Fruit fly (Drosophila melanogaster) whole organism, prepupa: ENCODE results near the gene Hr4.

Experiments
- Blimp-1 ChIP-seq: fragments of 200-800 bp; sonication (Bioruptor generic); optimal IDR thresholded peaks from 3 replicates; lab custom pipeline; 2017; ENCODE audit warnings: missing biosample characterization, missing genetic modification characterization, mild to moderate bottlenecking, moderate library complexity, missing genetic modification reagents
- CG10669 ChIP-seq: fragments of 200-800 bp; sonication (Bioruptor generic); optimal IDR thresholded peaks from 3 replicates; lab custom pipeline; 2018; ENCODE audit warnings: missing biosample characterization, mild to moderate bottlenecking, missing genetic modification characterization, moderate library complexity
- CG34406 ChIP-seq: fragments of 200-800 bp; sonication (Bioruptor generic); optimal IDR thresholded peaks from 3 replicates; lab custom pipeline; 2016; ENCODE audit warnings: missing biosample characterization, missing genetic modification characterization
- CG8119 ChIP-seq: fragments of 200-800 bp; sonication (Bioruptor generic); IDR thresholded peaks from 3 replicates; pipeline ENCODE4 v1.3.6; 2022; ENCODE audit warnings: missing biosample characterization, missing genetic modification characterization
- CG9139 ChIP-seq: fragments of 200-800 bp; sonication (Bioruptor generic); optimal IDR thresholded peaks from 3 replicates; lab custom pipeline; 2017; ENCODE audit warnings: missing biosample characterization, mild to moderate bottlenecking, missing genetic modification characterization
- Met ChIP-seq: fragments of 200-800 bp; sonication (Bioruptor generic); optimal IDR thresholded peaks from 3 replicates; lab custom pipeline; 2016; ENCODE audit warnings: missing biosample characterization, missing genetic modification characterization
- OdsH ChIP-seq: fragments of 200-800 bp; sonication (Bioruptor generic); optimal IDR thresholded peaks from 3 replicates; lab custom pipeline; 2016; ENCODE audit warnings: missing biosample characterization, missing genetic modification characterization
- Sox102F ChIP-seq: fragments of 200-800 bp; sonication (Bioruptor generic); optimal IDR thresholded peaks from 2 replicates; lab custom pipeline; 2016; ENCODE audit warnings: missing biosample characterization, mild to moderate bottlenecking, missing genetic modification characterization
- acj6 ChIP-seq: fragments of 200-800 bp; sonication (Bioruptor generic); optimal IDR thresholded peaks from 3 replicates; lab custom pipeline; 2016; ENCODE audit warnings: missing biosample characterization, missing genetic modification characterization
- fd85E ChIP-seq: fragments of 200-800 bp; sonication (Bioruptor generic); optimal IDR thresholded peaks from 3 replicates; lab custom pipeline; 2016; ENCODE audit warnings: missing biosample characterization, missing genetic modification characterization
- net ChIP-seq: fragments of 200-800 bp; sonication (Bioruptor generic); optimal IDR thresholded peaks from 3 replicates; lab custom pipeline; 2016; ENCODE audit warnings: missing biosample characterization, missing genetic modification characterization
- spab ChIP-seq: fragments of 200-800 bp; sonication (Bioruptor generic); optimal IDR thresholded peaks from 2 replicates; lab custom pipeline; 2017; ENCODE audit warnings: missing biosample characterization, mild to moderate bottlenecking, missing genetic modification characterization, missing genetic modification reagents
- svp ChIP-seq: fragments of 200-800 bp; sonication (Bioruptor generic); peaks from one replicate; lab custom pipeline; 2016; ENCODE audit warnings: missing biosample characterization, missing genetic modification characterization
- vri ChIP-seq: fragments of 200-800 bp; sonication (Bioruptor generic); optimal IDR thresholded peaks from 3 replicates; lab custom pipeline; 2016; ENCODE audit warnings: missing biosample characterization, mild to moderate bottlenecking, missing genetic modification characterization

DNA sequence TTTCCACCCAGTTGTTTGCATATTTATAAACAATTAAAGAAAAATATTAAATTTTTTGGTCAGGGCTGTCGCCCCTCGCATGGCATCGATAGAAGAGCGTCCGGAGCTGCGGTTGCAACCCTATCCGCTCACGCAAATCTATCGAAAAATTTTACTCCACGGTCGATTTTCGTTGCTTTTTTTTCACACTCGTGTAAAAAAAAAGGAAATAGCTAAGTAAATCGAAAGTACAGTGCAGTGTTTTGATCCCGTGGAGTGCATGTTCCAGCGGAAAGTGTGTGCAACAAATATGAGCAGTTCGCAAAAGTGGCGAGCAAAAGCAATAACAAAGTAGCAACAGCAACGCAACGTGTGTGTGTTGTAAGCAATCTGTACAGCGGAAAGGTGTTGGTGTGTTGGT, 33.0 kb upstream of the Hr4 start, which contains the start of the genes Edem1 and Rbcn-3B:
- TF ChIP-seq Met (GFP tag; lab: Kevin White, UChicago) (no peak), svp (peak; percentile 67), fd85E (GFP tag; lab: Kevin White, UChicago) (no peak), CG10669 (GFP tag; lab: Kevin White, UChicago) (no peak), Blimp-1 (GFP tag; lab: Kevin White, UChicago) (no peak), net (GFP tag; lab: Kevin White, UChicago) (peak; percentile 45), Sox102F (GFP tag; lab: Kevin White, UChicago) (no peak), acj6 (GFP tag; lab: Kevin White, UChicago) (no peak), CG9139 (peak; percentile 40), CG34406 (no peak), CG8119 (GFP tag; lab: Robert Waterston, UW) (peak; percentile 76), OdsH (GFP tag; lab: Kevin White, UChicago) (no peak), spab (GFP tag; lab: Kevin White, UChicago) (no peak), vri (GFP tag; lab: Kevin White, UChicago) (no peak)
